Fruit fly (Drosophila melanogaster): Measurements from ENCODE around the gene CG4213.

The CG4213 gene

dm6 chr2L:413894-414293 lies 11.9 kb upstream of the CG4213 start:
- TF ChIP-seq Sin3A (optimal IDR thresholded peaks at IDR 0.05) (no peak), h (optimal IDR thresholded peaks at IDR 0.05) (no peak), ttk (optimal IDR thresholded peaks at IDR 0.05) (no peak), insv (optimal IDR thresholded peaks at IDR 0.05) (no peak), psq (optimal IDR thresholded peaks at IDR 0.05) (no peak), Myc (optimal IDR thresholded peaks at IDR 0.05) (no peak)

- no peak for TF ChIP-seq psq (optimal IDR thresholded peaks at IDR 0.05)
- no peak for TF ChIP-seq insv (optimal IDR thresholded peaks at IDR 0.05)
- no peak for TF ChIP-seq Sin3A (optimal IDR thresholded peaks at IDR 0.05)
- TF ChIP-seq ttk (optimal IDR thresholded peaks at IDR 0.05), result no peak
- TF ChIP-seq h (optimal IDR thresholded peaks at IDR 0.05), result no peak
Observed at dm6 chr2L:412931-413330, 10.9 kb upstream of the CG4213 start.

DNA sequence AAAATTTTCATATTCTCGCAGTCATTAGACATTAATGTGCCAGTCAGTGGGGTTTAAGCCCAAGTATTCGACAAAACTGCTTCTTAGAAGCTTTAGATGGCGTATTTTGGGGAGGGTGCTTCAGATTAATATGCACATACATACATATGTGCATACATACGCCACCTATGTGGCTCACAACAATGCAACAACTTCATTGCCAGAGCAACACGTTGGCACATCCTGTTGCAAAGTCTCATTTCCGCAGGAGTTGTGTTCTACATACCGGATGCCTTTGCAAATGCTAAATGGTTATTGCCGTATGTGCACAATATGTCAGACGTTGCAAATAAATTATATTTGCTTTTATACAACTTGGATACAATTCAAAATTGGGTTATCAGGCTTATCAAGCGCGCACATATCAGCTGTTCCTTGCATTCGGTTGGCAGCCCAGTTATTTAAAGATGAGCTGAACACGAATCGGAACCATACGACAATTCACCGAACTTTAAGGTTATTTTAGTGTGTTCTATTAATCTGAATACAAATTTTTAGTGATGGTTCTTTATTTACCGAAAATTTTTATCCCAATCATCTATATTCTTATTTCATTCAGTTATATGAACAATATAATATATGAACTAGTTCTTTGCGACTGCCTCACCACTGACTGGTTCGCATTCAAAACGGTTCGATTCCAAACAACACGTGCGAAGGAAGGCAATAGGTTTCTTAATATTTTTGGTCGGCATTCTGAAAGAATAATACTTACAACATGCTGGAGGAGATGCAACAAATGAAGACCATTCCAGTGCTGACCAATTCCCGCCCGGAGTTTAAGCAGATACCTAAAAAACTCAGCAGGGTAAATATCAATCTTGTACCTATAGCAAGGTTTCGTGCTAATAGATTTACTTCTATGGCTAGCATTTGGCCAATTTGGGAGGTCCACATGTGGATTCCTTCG lies 1.9 kb upstream of the CG4213 start, which contains the start of gene Polr1B:
Polr1B (plus strand) TSS at position 659 of the 949 bp plus-strand sequence.
- no peak for TF ChIP-seq Sin3A (optimal IDR thresholded peaks at IDR 0.05)

- TF ChIP-seq ttk (optimal IDR thresholded peaks at IDR 0.05), result no peak
- no peak for TF ChIP-seq insv (optimal IDR thresholded peaks at IDR 0.05)
- no peak for TF ChIP-seq psq (optimal IDR thresholded peaks at IDR 0.05)
- TF ChIP-seq Myc (optimal IDR thresholded peaks at IDR 0.05), result no peak
- no peak for TF ChIP-seq Sin3A (optimal IDR thresholded peaks at IDR 0.05)
- TF ChIP-seq h (optimal IDR thresholded peaks at IDR 0.05), result no peak
Observed at dm6 chr2L:395366-396117, 6.5 kb downstream of the CG4213 start.

DNA sequence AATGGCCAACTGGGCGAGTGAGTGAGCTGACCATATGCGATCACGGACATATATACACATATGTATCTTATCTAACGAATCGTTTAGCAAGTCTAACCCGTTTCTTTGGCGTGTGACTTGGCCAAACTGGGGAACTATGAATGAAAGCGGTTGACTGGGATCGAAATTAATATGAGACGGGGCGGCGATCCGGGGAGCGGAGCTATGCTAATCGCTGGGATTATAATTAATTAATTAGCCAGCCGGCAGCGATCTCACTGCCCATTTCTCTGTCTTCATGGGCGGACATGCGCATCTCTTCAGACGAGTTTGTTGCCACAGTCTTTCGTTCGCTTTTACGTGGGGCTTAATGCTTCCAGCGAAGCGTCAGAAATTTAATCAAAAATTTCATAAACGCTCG lies 9.5 kb downstream of the CG4213 start:
- no peak for TF ChIP-seq ttk (optimal IDR thresholded peaks at IDR 0.05)
- no peak for TF ChIP-seq insv (optimal IDR thresholded peaks at IDR 0.05)
- TF ChIP-seq Sin3A (optimal IDR thresholded peaks at IDR 0.05), result no peak
- no peak for TF ChIP-seq h (optimal IDR thresholded peaks at IDR 0.05)
- no peak for TF ChIP-seq Myc (optimal IDR thresholded peaks at IDR 0.05)
- TF ChIP-seq psq (optimal IDR thresholded peaks at IDR 0.05), result no peak

DNA sequence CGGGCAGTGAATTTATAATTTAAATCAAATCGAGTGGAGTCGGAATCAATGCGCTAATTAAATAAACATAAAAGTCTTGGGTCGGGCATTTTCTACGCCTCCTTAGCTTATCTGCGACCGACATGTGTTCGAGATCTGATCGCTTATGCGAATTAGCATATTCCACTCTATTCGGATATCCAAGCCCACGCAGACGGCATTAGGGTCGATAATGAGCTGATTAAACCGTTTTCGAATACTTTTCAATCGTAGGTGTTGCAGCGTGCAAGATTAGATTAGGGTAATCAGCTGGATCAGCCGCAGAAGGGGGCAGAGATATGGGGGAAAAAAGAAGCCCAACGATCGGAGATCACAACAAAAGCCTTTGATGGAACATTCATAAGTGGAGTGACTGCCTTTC lies 11.5 kb downstream of the CG4213 start:
- TF ChIP-seq Sin3A (optimal IDR thresholded peaks at IDR 0.05), result no peak
- TF ChIP-seq Myc (optimal IDR thresholded peaks at IDR 0.05), result no peak

DNA sequence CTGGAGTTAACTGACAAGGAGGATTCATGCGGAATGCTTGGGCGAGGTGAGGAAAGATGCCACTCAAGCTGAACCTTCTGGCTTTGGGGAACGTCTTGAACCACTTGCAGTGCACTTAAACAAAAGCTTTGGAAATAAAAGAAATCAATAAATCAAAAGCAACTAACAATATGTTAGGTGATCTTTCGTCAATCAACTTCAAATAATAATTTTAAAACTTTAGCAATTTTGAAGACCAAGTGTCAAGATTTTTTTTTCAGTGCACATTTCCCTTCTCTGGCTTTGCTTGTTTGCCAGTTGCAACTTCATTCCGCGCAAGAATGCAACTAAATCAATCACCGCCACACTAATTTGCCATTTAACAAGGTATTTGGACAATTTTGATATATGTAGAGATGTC lies 19.2 kb downstream of the CG4213 start:
- TF ChIP-seq Myc (optimal IDR thresholded peaks at IDR 0.05) (no peak), insv (optimal IDR thresholded peaks at IDR 0.05) (no peak), ttk (optimal IDR thresholded peaks at IDR 0.05) (no peak), Sin3A (optimal IDR thresholded peaks at IDR 0.05) (no peak), h (optimal IDR thresholded peaks at IDR 0.05) (no peak), psq (optimal IDR thresholded peaks at IDR 0.05) (no peak)

dm6 chr2L:378815-379440 lies 23.1 kb downstream of the CG4213 start:
- TF ChIP-seq ttk (optimal IDR thresholded peaks at IDR 0.05), result no peak
- no peak for TF ChIP-seq insv (optimal IDR thresholded peaks at IDR 0.05)
- TF ChIP-seq Sin3A (optimal IDR thresholded peaks at IDR 0.05), result no peak
- no peak for TF ChIP-seq h (optimal IDR thresholded peaks at IDR 0.05)
- no peak for TF ChIP-seq psq (optimal IDR thresholded peaks at IDR 0.05)
- TF ChIP-seq Myc (optimal IDR thresholded peaks at IDR 0.05), result no peak

DNA sequence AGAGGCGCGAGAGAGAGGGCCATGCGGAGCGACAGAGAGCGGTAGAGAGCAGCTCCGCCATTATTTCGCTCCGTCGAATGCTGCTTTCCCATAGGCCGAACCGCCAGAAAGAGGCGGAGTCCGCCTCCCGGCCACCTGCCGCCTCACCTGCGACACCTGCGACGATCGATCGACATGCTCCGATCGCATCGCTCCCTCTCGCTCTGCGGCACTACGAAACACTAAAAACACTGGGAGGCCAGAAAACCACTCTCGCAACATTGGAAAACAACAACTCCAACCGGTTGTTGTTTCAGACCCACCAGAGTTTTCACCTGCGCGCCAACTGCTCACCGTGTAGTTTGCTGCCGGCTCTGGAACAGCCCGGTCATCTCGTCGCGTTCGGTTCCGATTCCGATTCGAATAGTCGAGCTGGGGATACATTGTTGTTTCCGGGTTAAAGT lies 24.2 kb downstream of the CG4213 start, which contains the start of gene al:
al (plus strand) TSS at position 333 of the 443 bp plus-strand sequence.
- TF ChIP-seq Sin3A (optimal IDR thresholded peaks at IDR 0.05), result no peak
- no peak for TF ChIP-seq Myc (optimal IDR thresholded peaks at IDR 0.05)
- no peak for TF ChIP-seq psq (optimal IDR thresholded peaks at IDR 0.05)
- TF ChIP-seq insv (optimal IDR thresholded peaks at IDR 0.05), result no peak
- TF ChIP-seq h (optimal IDR thresholded peaks at IDR 0.05), result no peak
- no peak for TF ChIP-seq ttk (optimal IDR thresholded peaks at IDR 0.05)

- TF ChIP-seq Myc (optimal IDR thresholded peaks at IDR 0.05) (no peak), Sin3A (optimal IDR thresholded peaks at IDR 0.05) (no peak), psq (optimal IDR thresholded peaks at IDR 0.05) (no peak), insv (optimal IDR thresholded peaks at IDR 0.05) (no peak), ttk (optimal IDR thresholded peaks at IDR 0.05) (no peak), h (optimal IDR thresholded peaks at IDR 0.05) (no peak)
Observed at dm6 chr2L:371747-372146, 30.3 kb downstream of the CG4213 start.

DNA sequence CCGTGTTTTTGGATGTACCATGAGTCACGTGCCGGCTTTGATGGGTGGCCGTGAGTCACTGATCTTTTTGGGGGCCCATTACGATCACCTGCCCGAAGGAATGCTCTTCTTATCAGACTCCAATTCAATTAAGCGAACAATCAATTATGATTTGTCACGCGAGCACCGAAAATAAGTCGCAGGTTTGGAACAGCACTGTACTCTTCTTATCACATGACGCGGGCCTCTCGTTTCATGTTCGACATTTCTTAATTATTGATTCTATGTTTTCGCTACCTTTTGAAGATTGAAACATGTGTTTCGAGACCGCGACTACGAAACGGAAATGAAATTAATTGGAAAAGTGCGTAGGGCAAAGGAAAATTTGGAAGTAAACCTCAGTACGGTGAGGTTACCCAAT lies 32.2 kb downstream of the CG4213 start:
- TF ChIP-seq Sin3A (optimal IDR thresholded peaks at IDR 0.05) (no peak), insv (optimal IDR thresholded peaks at IDR 0.05) (no peak), h (optimal IDR thresholded peaks at IDR 0.05) (no peak), Myc (optimal IDR thresholded peaks at IDR 0.05) (no peak), ttk (optimal IDR thresholded peaks at IDR 0.05) (no peak), psq (optimal IDR thresholded peaks at IDR 0.05) (no peak)
